Worm (Caenorhabditis elegans): Measurements from ENCODE around the gene dhcr-24.

DNA sequence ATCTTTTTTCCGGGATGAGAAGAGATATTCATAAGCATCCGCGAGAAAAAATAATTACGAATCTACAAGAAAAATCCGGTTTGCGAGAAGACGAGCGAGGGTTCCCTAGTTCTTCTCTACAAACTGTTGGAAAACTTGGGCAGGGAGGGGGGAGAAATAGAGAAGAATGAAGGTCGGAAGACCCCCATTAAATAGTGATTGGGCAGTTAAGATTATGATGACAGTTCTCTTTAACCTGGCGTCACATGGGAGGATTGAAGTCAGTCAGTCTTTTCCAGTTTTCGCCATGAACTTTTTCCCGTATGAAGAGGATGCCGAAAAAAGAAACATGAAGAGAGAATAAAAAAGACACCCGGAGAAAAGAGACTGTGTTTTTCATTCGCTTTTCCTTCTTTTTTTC lies 26.8 kb upstream of the dhcr-24 start:
- TF ChIP-seq ama-1 (optimal IDR thresholded peaks at IDR 0.05) = no peak
- no peak for TF ChIP-seq hnd-1 (tag; optimal IDR thresholded peaks at IDR 0.05)
- TF ChIP-seq tra-4 (tag; optimal IDR thresholded peaks at IDR 0.05) = no peak
- no peak for TF ChIP-seq pes-1 (GFP tag; IDR thresholded peaks at IDR 0.05)
- no peak for TF ChIP-seq sea-1 (GFP tag; conservative IDR thresholded peaks at IDR 0.05)
- TF ChIP-seq F13C5.2 (tag; optimal IDR thresholded peaks at IDR 0.05) = no peak
